Worm (Caenorhabditis elegans): ENCODE measurements around the gene D1053.2.

- TF ChIP-seq fkh-10 (GFP tag; optimal IDR thresholded peaks at IDR 0.05) (no peak), eor-1 (tag; optimal IDR thresholded peaks at IDR 0.05) (no peak), mdl-1 (tag; optimal IDR thresholded peaks at IDR 0.05) (no peak), fos-1 (tag; optimal IDR thresholded peaks at IDR 0.05) (no peak), skn-1 (tag; optimal IDR thresholded peaks at IDR 0.05) (no peak), nhr-77 (tag; optimal IDR thresholded peaks at IDR 0.05) (no peak), fkh-2 (tag; optimal IDR thresholded peaks at IDR 0.05) (no peak), snpc-4 (tag; optimal IDR thresholded peaks at IDR 0.05) (no peak), ceh-82 (tag; optimal IDR thresholded peaks at IDR 0.05) (no peak), R02D3.7 (tag; optimal IDR thresholded peaks at IDR 0.05) (no peak), pha-4 (tag; optimal IDR thresholded peaks at IDR 0.05) (no peak)
Measured at ce11 chrX:11684261-11684660, 43.7 kb upstream of the D1053.2 start, which contains the start of gene hnd-1.

Measured in whole organism, L3 larva.